Fruit fly (Drosophila melanogaster) whole organism, embryonic: ENCODE results near the gene Top3beta.

ENCODE experiments used
- B-H1 ChIP-seq: fragments of 200-800 bp; sonication (Bioruptor generic); IDR thresholded peaks from 3 replicates; pipeline ENCODE4 v1.3.6; 2022; ENCODE audit warnings: missing biosample characterization, missing genetic modification characterization
- B-H2 ChIP-seq: fragments of 200-800 bp; sonication (Bioruptor generic); optimal IDR thresholded peaks from 2 replicates; lab custom pipeline; 2018; ENCODE audit warnings: missing biosample characterization, mild to moderate bottlenecking, missing genetic modification characterization
- BtbVII ChIP-seq: fragments of 200-800 bp; sonication (Bioruptor generic); optimal IDR thresholded peaks from 3 replicates; lab custom pipeline; 2017; ENCODE audit warnings: missing biosample characterization, mild to moderate bottlenecking, missing genetic modification characterization
- CG10431 ChIP-seq: fragments of 200-800 bp; sonication (Bioruptor generic); optimal IDR thresholded peaks from 3 replicates; lab custom pipeline; 2018; ENCODE audit warnings: missing biosample characterization, mild to moderate bottlenecking, missing genetic modification characterization
- CG10654 ChIP-seq: fragments of 200-800 bp; sonication (Bioruptor generic); optimal IDR thresholded peaks from 2 replicates; lab custom pipeline; 2016; ENCODE audit warnings: missing biosample characterization, missing genetic modification characterization
- CG11398 ChIP-seq: fragments of 200-800 bp; sonication (Bioruptor generic); optimal IDR thresholded peaks from 2 replicates; lab custom pipeline; 2016; ENCODE audit warnings: missing biosample characterization, missing genetic modification characterization
- CG13894 ChIP-seq: fragments of 200-800 bp; sonication (Bioruptor generic); optimal IDR thresholded peaks from 3 replicates; lab custom pipeline; 2018; ENCODE audit warnings: missing biosample characterization, mild to moderate bottlenecking, missing genetic modification characterization, moderate library complexity
- CG14441 ChIP-seq: fragments of 200-800 bp; sonication (Bioruptor generic); IDR thresholded peaks from 2 replicates; pipeline ENCODE4 v1.3.6; 2022; ENCODE audit warnings: missing biosample characterization, missing genetic modification characterization
- CG14710 ChIP-seq: fragments of 200-800 bp; sonication (Bioruptor generic); optimal IDR thresholded peaks from 3 replicates; lab custom pipeline; 2019; ENCODE audit warnings: missing biosample characterization, mild to moderate bottlenecking, missing genetic modification characterization, moderate library complexity
- CG17186 ChIP-seq: fragments of 200-800 bp; sonication (Bioruptor generic); optimal IDR thresholded peaks from 3 replicates; lab custom pipeline; 2017; ENCODE audit warnings: missing biosample characterization, missing genetic modification reagents, missing genetic modification characterization
- CG17359 ChIP-seq: fragments of 200-800 bp; sonication (Bioruptor generic); optimal IDR thresholded peaks from 3 replicates; lab custom pipeline; 2018; ENCODE audit warnings: missing biosample characterization, mild to moderate bottlenecking, missing genetic modification characterization, moderate library complexity
- CG2678 ChIP-seq: fragments of 200-800 bp; sonication (Bioruptor generic); optimal IDR thresholded peaks from 3 replicates; lab custom pipeline; 2019; ENCODE audit warnings: missing biosample characterization, mild to moderate bottlenecking, missing genetic modification characterization, moderate library complexity
- CG32532 ChIP-seq: fragments of 200-800 bp; sonication (Bioruptor generic); IDR thresholded peaks from 2 replicates; pipeline ENCODE4 v1.3.6; 2022; ENCODE audit warnings: missing biosample characterization, missing genetic modification characterization
- CG4282 ChIP-seq: fragments of 200-800 bp; sonication (Bioruptor generic); optimal IDR thresholded peaks from 2 replicates; lab custom pipeline; 2016; ENCODE audit warnings: missing biosample characterization, missing genetic modification characterization
- CG4360 ChIP-seq: fragments of 200-800 bp; sonication (Bioruptor generic); IDR thresholded peaks from 2 replicates; pipeline ENCODE4 v1.3.6; 2022; ENCODE audit warnings: missing biosample characterization, missing genetic modification characterization
- CG6689 ChIP-seq: fragments of 200-800 bp; sonication (Bioruptor generic); IDR thresholded peaks from 2 replicates; pipeline ENCODE4 v1.3.6; 2022; ENCODE audit warnings: missing biosample characterization, missing genetic modification characterization
- CG6765 ChIP-seq: fragments of 200-800 bp; sonication (Bioruptor generic); optimal IDR thresholded peaks from 3 replicates; lab custom pipeline; 2017; ENCODE audit warnings: missing biosample characterization, mild to moderate bottlenecking, missing genetic modification characterization
- CG8765 ChIP-seq: fragments of 200-800 bp; sonication (Bioruptor generic); IDR thresholded peaks from 2 replicates; pipeline ENCODE4 v1.3.6; 2022; ENCODE audit warnings: missing biosample characterization, missing genetic modification characterization
- CrebB ChIP-seq: fragments of 200-800 bp; sonication (Bioruptor generic); optimal IDR thresholded peaks from 3 replicates; lab custom pipeline; 2018; ENCODE audit warnings: missing biosample characterization, mild to moderate bottlenecking, missing genetic modification characterization
- Dek ChIP-seq: fragments of 200-800 bp; sonication (Bioruptor generic); optimal IDR thresholded peaks from 3 replicates; lab custom pipeline; 2019; ENCODE audit warnings: missing biosample characterization, mild to moderate bottlenecking, missing genetic modification characterization, moderate library complexity
- Eip74EF ChIP-seq, 2 experiments: fragments of 200-800 bp in 1 of 2; fragments of >200 bp in 1 of 2; sonication (Bioruptor generic) in 1 of 2; optimal IDR thresholded peaks; 2 replicates each; lab custom pipeline; 2017 to 2019; ENCODE audit warnings: missing biosample characterization in 2 of 2, missing genetic modification characterization in 2 of 2, mild to moderate bottlenecking in 1 of 2, moderate library complexity in 1 of 2
- Hand ChIP-seq: fragments of 200-800 bp; sonication (Bioruptor generic); optimal IDR thresholded peaks from 2 replicates; lab custom pipeline; 2017; ENCODE audit warnings: mild to moderate bottlenecking, missing biosample characterization, missing genetic modification reagents, missing genetic modification characterization
- Hsf ChIP-seq: fragments of 200-800 bp; sonication (Bioruptor generic); optimal IDR thresholded peaks from 3 replicates; lab custom pipeline; 2016; ENCODE audit warnings: missing biosample characterization, missing genetic modification characterization
- Jarid2 ChIP-seq: fragments of 200-800 bp; sonication (Bioruptor generic); optimal IDR thresholded peaks from 3 replicates; lab custom pipeline; 2017; ENCODE audit warnings: mild to moderate bottlenecking, missing biosample characterization, missing genetic modification reagents, missing genetic modification characterization
- Myb ChIP-seq: fragments of 200-800 bp; sonication (Bioruptor generic); optimal IDR thresholded peaks from 2 replicates; lab custom pipeline; 2016; ENCODE audit warnings: missing biosample characterization, missing genetic modification characterization
- Oaz ChIP-seq: fragments of 200-800 bp; sonication (Bioruptor generic); IDR thresholded peaks from 2 replicates; pipeline ENCODE4 v1.3.6; 2022; ENCODE audit warnings: missing biosample characterization, missing genetic modification characterization
- Pdp1 ChIP-seq, 2 experiments: fragments of 200-800 bp; sonication (Bioruptor generic); optimal IDR thresholded peaks; 3 replicates each; lab custom pipeline; 2016; ENCODE audit warnings: missing biosample characterization in 2 of 2, missing genetic modification characterization in 2 of 2, mild to moderate bottlenecking in 1 of 2, moderate library complexity in 1 of 2
- Poxn ChIP-seq: fragments of 200-800 bp; sonication (Bioruptor generic); IDR thresholded peaks from 2 replicates; pipeline ENCODE4 v1.3.6; 2022; ENCODE audit warnings: missing biosample characterization, missing genetic modification characterization
- Sox100B ChIP-seq: fragments of 200-800 bp; sonication (Bioruptor generic); optimal IDR thresholded peaks from 3 replicates; lab custom pipeline; 2018; ENCODE audit warnings: missing biosample characterization, mild to moderate bottlenecking, missing genetic modification characterization
- Usf ChIP-seq: fragments of 200-800 bp; sonication (Bioruptor generic); optimal IDR thresholded peaks from 2 replicates; lab custom pipeline; 2017; ENCODE audit warnings: missing genotype, missing biosample characterization, missing genetic modification characterization
- Xrp1 ChIP-seq: fragments of 200-800 bp; sonication (Bioruptor generic); IDR thresholded peaks from 2 replicates; pipeline ENCODE4 v1.3.6; 2022; ENCODE audit warnings: missing biosample characterization, missing genetic modification characterization
- ab ChIP-seq: fragments of 200-800 bp; sonication (Bioruptor generic); optimal IDR thresholded peaks from 2 replicates; lab custom pipeline; 2016; ENCODE audit warnings: missing biosample characterization, missing genetic modification characterization
- amos ChIP-seq: fragments of 200-800 bp; sonication (Bioruptor generic); IDR thresholded peaks from 2 replicates; pipeline ENCODE4 v1.3.6; 2022; ENCODE audit warnings: missing biosample characterization, missing genetic modification characterization; ENCODE audit not compliant: partially characterized antibody
- az2 ChIP-seq: fragments of 200-800 bp; sonication (Bioruptor generic); optimal IDR thresholded peaks from 3 replicates; lab custom pipeline; 2016; ENCODE audit warnings: missing biosample characterization, missing genetic modification characterization
- cad ChIP-seq: fragments of >200 bp; optimal IDR thresholded peaks from 2 replicates; lab custom pipeline; 2017; ENCODE audit warnings: missing biosample characterization, missing genetic modification characterization
- chinmo ChIP-seq: fragments of 200-800 bp; sonication (Bioruptor generic); IDR thresholded peaks from 4 replicates; pipeline ENCODE4 v1.3.6; 2022; ENCODE audit warnings: missing biosample characterization, missing genetic modification characterization; ENCODE audit not compliant: partially characterized antibody
- croc ChIP-seq: fragments of 200-800 bp; sonication (Bioruptor generic); conservative IDR thresholded peaks from 3 replicates; pipeline ENCODE4 v1.3.6; 2022; ENCODE audit warnings: missing biosample characterization, missing genetic modification characterization
- dmrt99B ChIP-seq: fragments of 200-800 bp; sonication (Bioruptor generic); optimal IDR thresholded peaks from 2 replicates; lab custom pipeline; 2018; ENCODE audit warnings: missing biosample characterization, mild to moderate bottlenecking, missing genetic modification characterization, moderate library complexity
- ewg ChIP-seq: fragments of 200-800 bp; sonication (Bioruptor generic); optimal IDR thresholded peaks from 3 replicates; lab custom pipeline; 2017; ENCODE audit warnings: mild to moderate bottlenecking, missing biosample characterization, missing genetic modification reagents, missing genetic modification characterization
- fru ChIP-seq: fragments of >200 bp; optimal IDR thresholded peaks from 2 replicates; lab custom pipeline; 2017
- grn ChIP-seq: fragments of 200-800 bp; sonication (Bioruptor generic); optimal IDR thresholded peaks from 3 replicates; lab custom pipeline; 2017; ENCODE audit warnings: missing biosample characterization, missing genetic modification characterization
- hb ChIP-seq: fragments of 200-800 bp; sonication (Bioruptor generic); IDR thresholded peaks from 3 replicates; pipeline ENCODE4 v1.3.6; 2022; ENCODE audit warnings: missing biosample characterization, missing genetic modification characterization; ENCODE audit not compliant: partially characterized antibody
- luna ChIP-seq: fragments of 200-800 bp; sonication (Bioruptor generic); optimal IDR thresholded peaks from 2 replicates; lab custom pipeline; 2016; ENCODE audit warnings: missing biosample characterization, missing genetic modification characterization
- pan ChIP-seq, 4 experiments: fragments of >200 bp in 3 of 4; fragments of 200-800 bp in 1 of 4; sonication (Bioruptor generic) in 1 of 4; optimal IDR thresholded peaks in 3 of 4; IDR thresholded peaks in 1 of 4; 2 replicates each; pipeline versions ENCODE4 v1.3.6 to Lab custom; 2017 to 2022; ENCODE audit warnings: missing biosample characterization in 2 of 4, missing genetic modification characterization in 2 of 4, mixed read lengths in 1 of 4
- phol ChIP-seq: fragments of 200-800 bp; sonication (Bioruptor generic); optimal IDR thresholded peaks from 3 replicates; lab custom pipeline; 2018; ENCODE audit warnings: missing biosample characterization, mild to moderate bottlenecking, missing genetic modification characterization, moderate library complexity
- salm ChIP-seq: fragments of 200-800 bp; sonication (Bioruptor generic); optimal IDR thresholded peaks from 2 replicates; lab custom pipeline; 2018; ENCODE audit warnings: missing biosample characterization, mild to moderate bottlenecking, missing genetic modification characterization
- seq ChIP-seq: fragments of 200-800 bp; sonication (Bioruptor generic); IDR thresholded peaks from 2 replicates; pipeline ENCODE4 v1.3.6; 2022; ENCODE audit warnings: missing biosample characterization, missing genetic modification characterization
- toy ChIP-seq: fragments of 200-800 bp; sonication (Bioruptor generic); IDR thresholded peaks from 2 replicates; pipeline ENCODE4 v1.3.6; 2022; ENCODE audit warnings: missing biosample characterization, missing genetic modification characterization
- zfh1 ChIP-seq: fragments of 200-800 bp; sonication (Bioruptor generic); IDR thresholded peaks from 3 replicates; pipeline ENCODE4 v1.3.6; 2022; ENCODE audit warnings: missing biosample characterization, missing genetic modification characterization

Top3beta gene

dm6 chrX:6330369-6330949 is 42.7 kb upstream of the Top3beta start, which contains the start of gene CG42240 (continued):
- TF ChIP-seq seq (GFP tag; lab: Robert Waterston, UW) (peak; percentile 84), CG13894 (tag; lab: Kevin White, UChicago) (peak; percentile 68), Jarid2 (GFP tag; lab: Kevin White, UChicago) (peak; percentile 76), CG4360 (GFP tag; lab: Robert Waterston, UW) (0 out of 2 replicates have a peak, but pooled peaks have one; percentile 16), zfh1 (GFP tag; lab: Robert Waterston, UW) (peak; percentile 45; the same call in 2 of the 3 replicates), Hsf (GFP tag; lab: Kevin White, UChicago) (peak; percentile 87), phol (tag; lab: Kevin White, UChicago) (peak; percentile 95), CG2678 (tag; lab: Kevin White, UChicago) (peak; percentile 96), CG6765 (GFP tag; lab: Kevin White, UChicago) (peak; percentile 85), CG10431 (GFP tag; lab: Kevin White, UChicago) (peak; percentile 66), CG6689 (GFP tag; lab: Robert Waterston, UW) (peak; percentile 91), Poxn (GFP tag; lab: Robert Waterston, UW) (no peak), croc (GFP tag; lab: Robert Waterston, UW) (peak; percentile 82), Oaz (peak; percentile 71), CG17186 (GFP tag; lab: Kevin White, UChicago) (peak; percentile 66), CG32532 (GFP tag; lab: Robert Waterston, UW) (peak; percentile 63; the same call in 1 of the 2 replicates), toy (GFP tag; lab: Robert Waterston, UW) (0 out of 2 replicates have a peak, but pooled peaks have one; percentile 8), CG17359 (tag; lab: Kevin White, UChicago) (peak; percentile 88), Eip74EF (GFP tag; optimal IDR thresholded peaks at IDR 0.05; lab: Kevin White, UChicago) (peak in 1 of 2 experiments; percentile 95), az2 (GFP tag; lab: Kevin White, UChicago) (peak; percentile 92), Myb (GFP tag; lab: Kevin White, UChicago) (peak; percentile 41), grn (GFP tag; lab: Kevin White, UChicago) (no peak), CG8765 (GFP tag; lab: Robert Waterston, UW) (no peak), B-H1 (GFP tag; lab: Robert Waterston, UW) (peak; percentile 62), CG10654 (peak; percentile 89), B-H2 (GFP tag; lab: Kevin White, UChicago) (peak; percentile 57), Sox100B (GFP tag; lab: Kevin White, UChicago) (peak; percentile 97), Dek (tag; lab: Kevin White, UChicago) (peak; percentile 83), Xrp1 (GFP tag; lab: Robert Waterston, UW) (peak; percentile 83), amos (GFP tag; lab: Robert Waterston, UW) (no peak), hb (GFP tag; lab: Robert Waterston, UW) (no peak), Pdp1 (GFP tag; optimal IDR thresholded peaks at IDR 0.05; lab: Kevin White, UChicago) (peak; percentile 81 to 82), chinmo (GFP tag; lab: Robert Waterston, UW) (0 out of 4 replicates have a peak, but pooled peaks have one; percentile 35), ab (GFP tag; lab: Kevin White, UChicago) (no peak), luna (GFP tag; lab: Kevin White, UChicago) (no peak), pan (optimal IDR thresholded peaks at IDR 0.05; lab: Kevin White, UChicago) (no peak), pan (GFP tag; optimal IDR thresholded peaks at IDR 0.05 in 1 of 2, IDR thresholded peaks at IDR 0.05 in 1 of 2) (peak in 1 of 2 experiments; percentile 73), CG14441 (peak; percentile 72), Hand (GFP tag; lab: Kevin White, UChicago) (peak; percentile 88), CrebB (tag; lab: Kevin White, UChicago) (peak; percentile 80), BtbVII (GFP tag; lab: Kevin White, UChicago) (peak; percentile 91), CG14710 (tag; lab: Kevin White, UChicago) (peak; percentile 92), Usf (GFP tag; lab: Kevin White, UChicago) (peak; percentile 63), dmrt99B (peak; percentile 96), salm (tag; lab: Kevin White, UChicago) (peak; percentile 83), CG11398 (GFP tag; lab: Kevin White, UChicago) (peak; percentile 54), ewg (peak; percentile 92), cad (GFP tag; lab: Kevin White, UChicago) (no peak), fru (lab: Kevin White, UChicago) (no peak), CG4282 (GFP tag; lab: Kevin White, UChicago) (no peak)
